Worm (Caenorhabditis elegans): ENCODE results near the gene col-142.

Gene col-142

DNA sequence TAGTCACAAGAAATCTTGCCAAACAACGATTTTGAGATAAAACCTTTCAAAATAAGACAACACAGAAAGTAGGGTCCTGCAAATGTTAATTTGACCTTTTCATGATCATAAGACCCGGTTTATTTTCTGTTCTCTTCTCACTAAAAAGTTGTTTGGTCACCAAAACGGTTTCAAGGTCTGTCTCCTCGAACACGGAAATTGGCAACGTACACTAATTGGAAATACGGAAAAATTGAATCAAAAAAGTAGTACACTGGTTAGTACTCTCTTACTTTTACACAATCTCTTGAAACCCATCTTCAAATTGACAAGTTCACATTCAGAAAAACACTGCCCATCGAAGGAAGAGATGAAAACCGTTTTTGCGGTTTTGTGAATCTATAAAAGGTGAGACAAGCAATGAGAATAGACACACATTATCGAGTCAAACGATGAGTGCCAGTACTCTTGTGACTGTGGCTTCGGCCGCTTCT is at the start of gene col-142:
Gene col-142 (plus strand): TSS at position 423 of the 473 bp plus-strand sequence.
- TF ChIP-seq dao-5 (tag; optimal IDR thresholded peaks at IDR 0.05) (no peak), W03F9.2 (tag; optimal IDR thresholded peaks at IDR 0.05) (no peak)

DNA sequence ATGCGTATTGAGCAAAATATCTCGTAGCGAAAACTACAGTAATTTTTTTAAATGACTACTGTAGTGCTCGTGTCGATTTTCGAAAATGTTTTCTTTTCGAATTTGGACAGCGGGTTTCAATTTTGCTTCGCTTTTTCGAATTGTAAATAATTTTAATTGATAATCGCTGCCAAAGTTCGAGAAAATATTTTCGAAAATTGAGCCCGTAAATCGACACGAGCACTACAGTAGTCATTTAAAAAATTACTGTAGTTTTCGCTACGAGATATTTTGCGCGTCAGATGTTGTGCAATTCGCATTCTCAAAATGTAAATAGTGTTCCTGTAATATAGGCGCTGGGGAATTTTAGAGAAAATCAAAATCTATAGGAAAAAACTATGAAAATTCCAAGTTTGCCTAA is 48.7 kb upstream of the col-142 start:
- TF ChIP-seq W03F9.2 (tag; optimal IDR thresholded peaks at IDR 0.05) (no peak), dao-5 (tag; optimal IDR thresholded peaks at IDR 0.05) (no peak), him-1 (tag; optimal IDR thresholded peaks at IDR 0.05) (no peak)

DNA sequence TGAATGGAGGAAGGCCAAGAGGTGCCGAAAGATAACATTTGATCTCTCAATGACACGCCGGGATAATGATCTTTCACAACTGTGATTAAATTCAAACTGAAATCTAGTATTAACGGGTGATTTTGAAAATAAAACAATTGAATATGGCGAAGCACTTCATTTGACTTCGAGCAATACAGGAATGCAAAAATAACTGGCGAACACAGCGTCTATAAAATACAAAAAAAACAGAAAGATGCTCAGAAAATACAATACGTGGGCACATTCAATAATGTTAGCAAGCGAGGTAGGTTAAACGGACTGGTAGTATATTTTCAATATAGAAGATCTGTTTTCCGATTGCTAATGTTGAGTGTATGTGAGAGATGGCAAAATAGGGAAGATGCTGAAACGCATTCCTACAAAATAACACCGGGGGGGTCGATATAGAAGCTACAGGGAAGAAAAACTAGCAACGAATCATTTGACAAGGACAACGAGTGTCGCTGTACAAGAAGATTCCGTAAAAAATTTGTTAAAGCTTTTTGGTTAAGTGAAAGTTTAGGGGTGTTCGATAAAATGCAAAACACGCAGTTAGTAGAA is 47.8 kb upstream of the col-142 start:
- TF ChIP-seq dao-5 (tag; optimal IDR thresholded peaks at IDR 0.05): no peak
- TF ChIP-seq W03F9.2 (tag; optimal IDR thresholded peaks at IDR 0.05): no peak
- no peak for TF ChIP-seq him-1 (tag; optimal IDR thresholded peaks at IDR 0.05)

DNA sequence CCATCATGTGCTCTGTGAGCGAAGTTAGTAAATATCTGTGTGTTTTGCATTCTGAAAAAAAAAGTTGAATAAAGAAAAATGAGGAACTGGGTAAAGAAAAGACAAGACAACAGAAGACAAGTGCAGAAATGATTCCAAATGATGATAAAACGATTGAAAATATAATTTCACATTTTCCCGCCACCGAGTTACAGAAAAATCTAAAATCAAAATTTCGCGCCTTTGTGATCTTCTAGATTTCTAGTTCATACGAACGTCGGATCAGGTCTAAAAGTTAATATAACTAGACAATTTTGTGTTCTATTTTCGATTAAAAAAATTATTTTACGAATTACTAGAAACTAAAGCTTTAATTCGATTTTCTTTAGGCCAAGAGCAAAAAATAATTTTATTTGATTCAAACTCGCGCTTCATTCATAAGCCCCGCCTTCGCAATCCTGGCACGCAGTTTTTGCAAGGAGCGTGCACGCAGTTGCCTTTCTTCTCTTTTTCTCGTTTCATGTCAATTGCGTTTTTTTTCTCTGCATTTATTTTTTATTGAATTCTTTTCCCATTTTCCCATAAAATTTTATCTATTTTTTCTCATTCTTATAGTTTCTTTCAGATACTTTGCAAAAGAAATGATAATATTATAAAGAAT is 46.0 kb upstream of the col-142 start, which contains the start of the genes spn-4 and spe-39:
Gene spn-4 (minus strand): TSS at position 51 of the 640 bp plus-strand sequence.
Gene spe-39 (plus strand): TSS at position 599 of the 640 bp plus-strand sequence.
- TF ChIP-seq W03F9.2 (tag; optimal IDR thresholded peaks at IDR 0.05) (peak; percentile 75), him-1 (tag; optimal IDR thresholded peaks at IDR 0.05) (peak; percentile 48), dao-5 (tag; optimal IDR thresholded peaks at IDR 0.05) (no peak)

DNA sequence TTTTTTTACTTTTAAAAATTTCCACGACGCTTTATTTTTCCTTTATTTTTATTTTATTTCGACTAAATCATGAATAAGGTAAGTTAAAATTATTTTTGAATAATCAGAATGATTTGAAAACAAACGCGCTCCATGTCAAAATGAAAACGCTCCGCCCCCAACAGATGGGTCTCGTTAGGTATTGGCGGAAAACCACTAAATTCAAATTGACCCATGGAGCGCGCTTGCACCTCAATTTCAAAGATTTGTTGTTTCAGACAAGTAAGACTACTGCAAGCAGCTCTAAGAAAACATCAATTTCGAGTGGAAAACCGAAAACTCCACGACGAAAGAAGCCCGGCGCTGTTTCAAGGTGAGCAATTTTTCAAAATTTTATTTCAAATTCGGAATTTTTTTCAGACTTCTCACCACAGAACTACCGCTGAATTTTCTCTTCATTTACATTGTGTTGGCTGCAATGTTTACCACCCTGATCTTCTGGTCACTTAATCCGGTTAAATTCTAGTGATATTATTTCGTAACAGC is 43.0 kb upstream of the col-142 start, which contains the start of gene ZC404.2:
Gene ZC404.2 (plus strand): TSS at position 47 of the 525 bp plus-strand sequence.
- TF ChIP-seq W03F9.2 (tag; optimal IDR thresholded peaks at IDR 0.05) (no peak), dao-5 (tag; optimal IDR thresholded peaks at IDR 0.05) (no peak), him-1 (tag; optimal IDR thresholded peaks at IDR 0.05) (no peak)

DNA sequence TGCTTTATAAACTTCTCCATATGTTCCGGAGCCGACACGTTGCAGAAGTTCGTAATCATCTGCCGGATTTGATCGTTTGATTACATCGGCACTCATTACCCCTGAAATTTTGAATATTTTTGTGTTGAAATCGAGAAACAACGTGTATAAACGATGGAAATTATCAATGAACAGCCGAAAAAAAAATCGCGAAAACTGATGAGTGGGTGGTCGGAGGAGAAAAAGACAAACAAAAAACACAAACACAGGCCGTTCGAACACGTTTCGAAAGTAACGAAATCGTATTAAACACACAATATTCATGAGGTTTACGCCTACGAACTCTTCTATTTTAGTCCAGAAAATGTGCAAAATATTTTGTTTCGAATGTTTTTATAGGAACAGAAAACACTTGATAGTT is 38.4 kb upstream of the col-142 start, which contains the start of gene gck-2:
Gene gck-2 (minus strand): TSS at position 101 of the 400 bp plus-strand sequence.
- no peak for TF ChIP-seq him-1 (tag; optimal IDR thresholded peaks at IDR 0.05)
- no peak for TF ChIP-seq W03F9.2 (tag; optimal IDR thresholded peaks at IDR 0.05)

DNA sequence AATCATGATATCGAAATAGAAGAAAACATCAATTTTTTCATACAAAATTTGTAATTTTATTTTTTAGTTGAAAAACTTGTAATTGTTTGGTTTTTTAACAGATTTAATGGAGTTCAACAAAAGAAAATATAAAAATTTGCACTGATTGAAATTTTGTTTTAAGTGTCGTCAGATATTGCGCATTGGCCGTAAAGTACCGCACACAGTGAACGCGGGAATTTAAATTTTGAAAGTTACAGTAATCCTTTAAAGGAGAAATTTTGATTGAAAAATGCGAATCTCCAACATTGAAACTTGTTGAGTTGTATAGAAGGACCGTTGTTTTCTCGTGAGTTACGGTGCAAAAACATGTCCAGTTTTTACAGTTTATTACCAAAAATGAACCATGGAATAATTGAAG is 38.0 kb upstream of the col-142 start:
- no peak for TF ChIP-seq dao-5 (tag; optimal IDR thresholded peaks at IDR 0.05)
- TF ChIP-seq W03F9.2 (tag; optimal IDR thresholded peaks at IDR 0.05): no peak
- no peak for TF ChIP-seq him-1 (tag; optimal IDR thresholded peaks at IDR 0.05)

DNA sequence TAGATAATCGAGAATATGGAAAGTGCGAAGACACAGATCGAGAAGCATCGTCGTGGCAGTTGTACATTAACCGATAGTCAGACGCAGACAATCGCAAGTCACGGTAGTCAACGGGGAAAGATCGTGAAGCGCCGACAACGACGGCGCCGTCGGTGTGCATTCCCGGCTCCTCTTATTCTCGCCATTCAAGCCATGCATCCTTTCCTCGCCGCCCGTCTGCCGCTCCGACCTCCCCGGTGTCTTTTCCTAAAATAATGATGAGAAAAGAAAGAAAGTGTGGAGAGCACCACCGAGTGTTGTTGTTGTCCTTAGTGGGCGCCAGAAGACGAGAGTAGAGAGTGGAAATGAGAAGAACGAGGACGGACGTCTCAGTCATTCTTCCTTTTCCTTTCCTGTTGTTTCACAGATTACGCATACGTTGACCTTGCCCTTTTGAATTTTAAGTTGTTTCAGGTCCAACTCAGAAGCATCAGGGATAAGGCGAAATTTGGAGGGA is 37.2 kb upstream of the col-142 start, which contains the start of gene ZC404.1:
Gene ZC404.1 (plus strand): TSS at position 446 of the 496 bp plus-strand sequence.
- TF ChIP-seq dao-5 (tag; optimal IDR thresholded peaks at IDR 0.05) (no peak), W03F9.2 (tag; optimal IDR thresholded peaks at IDR 0.05) (no peak), him-1 (tag; optimal IDR thresholded peaks at IDR 0.05) (no peak)

DNA sequence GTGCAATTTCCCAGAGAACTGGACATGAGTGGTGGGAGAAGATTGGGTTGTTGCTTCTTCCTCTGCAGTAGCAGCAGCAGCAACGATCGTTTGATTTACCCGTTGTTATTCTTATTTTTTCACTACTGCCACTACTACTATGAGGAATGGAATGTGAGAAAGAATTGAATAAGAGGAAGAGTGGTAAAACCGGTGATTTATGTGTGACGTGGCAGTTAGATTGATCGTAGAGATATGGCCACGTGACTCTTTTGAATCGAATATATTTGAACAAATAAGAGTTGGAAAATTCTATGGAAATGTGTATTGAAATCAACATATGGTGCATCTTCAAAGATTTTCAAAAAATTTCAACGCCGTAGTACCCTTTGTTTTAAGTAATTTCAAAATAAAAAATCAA is 34.7 kb upstream of the col-142 start:
- TF ChIP-seq W03F9.2 (tag; optimal IDR thresholded peaks at IDR 0.05): no peak
- TF ChIP-seq him-1 (tag; optimal IDR thresholded peaks at IDR 0.05): no peak
- TF ChIP-seq dao-5 (tag; optimal IDR thresholded peaks at IDR 0.05): no peak

DNA sequence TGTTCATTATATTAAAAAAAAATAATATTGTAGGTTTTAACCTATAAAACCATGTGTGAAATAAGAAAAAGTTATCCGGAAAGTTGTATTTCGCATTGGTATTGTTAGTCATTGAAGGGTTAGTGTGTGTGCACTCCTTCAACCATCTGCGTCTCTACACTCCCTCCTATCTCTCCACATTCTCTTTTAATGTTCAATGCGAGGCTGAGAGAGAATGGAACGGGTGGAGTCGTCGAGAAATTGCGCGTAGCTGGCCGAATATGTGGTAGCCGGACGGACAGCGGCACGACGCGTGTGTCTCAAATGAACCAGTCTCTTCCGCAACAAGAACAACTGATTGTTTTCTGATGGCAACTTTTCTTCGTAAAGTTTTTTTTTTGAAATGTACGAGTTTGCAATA is 34.1 kb upstream of the col-142 start:
- TF ChIP-seq W03F9.2 (tag; optimal IDR thresholded peaks at IDR 0.05) (no peak), him-1 (tag; optimal IDR thresholded peaks at IDR 0.05) (no peak), dao-5 (tag; optimal IDR thresholded peaks at IDR 0.05) (no peak)

DNA sequence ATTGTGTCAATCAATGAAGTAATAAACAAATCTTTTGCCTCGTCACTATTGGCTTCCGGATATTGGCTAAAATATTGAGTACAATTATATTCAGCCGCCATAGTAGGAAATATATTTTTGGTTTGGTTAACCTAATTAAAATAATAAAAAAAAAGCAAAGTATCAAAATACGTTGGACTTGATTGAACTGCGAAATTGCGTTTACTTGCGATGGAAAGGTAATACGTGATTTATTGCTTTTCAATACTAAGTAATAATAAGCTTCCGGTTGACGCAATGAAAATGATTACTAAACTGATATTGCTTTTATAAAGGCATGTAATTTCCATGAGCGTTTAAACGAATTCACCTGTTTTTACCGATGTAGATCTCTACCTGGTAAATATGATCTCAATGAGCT is 31.4 kb upstream of the col-142 start, which contains the start of gene dmsr-9:
Gene dmsr-9 (minus strand): TSS at position 101 of the 400 bp plus-strand sequence.
- TF ChIP-seq W03F9.2 (tag; optimal IDR thresholded peaks at IDR 0.05) (no peak), dao-5 (tag; optimal IDR thresholded peaks at IDR 0.05) (no peak), him-1 (tag; optimal IDR thresholded peaks at IDR 0.05) (no peak)

DNA sequence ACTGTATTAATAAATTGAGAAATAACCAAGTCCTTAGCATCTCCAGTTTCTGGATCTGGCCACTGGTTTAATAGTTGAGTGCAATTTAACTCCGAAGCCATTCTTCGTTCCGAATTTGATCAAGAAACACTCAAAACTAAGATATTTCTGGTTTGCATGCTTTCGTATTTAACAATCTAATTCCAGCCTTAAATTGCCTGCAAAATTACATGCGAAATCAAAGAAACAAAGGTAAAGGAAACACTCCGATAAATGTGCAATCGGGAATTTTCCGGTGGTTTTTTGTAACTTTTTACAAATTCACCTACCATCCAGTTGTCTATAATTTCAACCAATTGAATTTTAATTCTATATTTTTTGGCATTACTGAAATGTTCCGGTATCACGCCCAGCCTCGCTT is 29.1 kb upstream of the col-142 start, which contains the start of gene dmsr-10:
Gene dmsr-10 (minus strand): TSS at position 101 of the 400 bp plus-strand sequence.
- TF ChIP-seq him-1 (tag; optimal IDR thresholded peaks at IDR 0.05): no peak
- no peak for TF ChIP-seq W03F9.2 (tag; optimal IDR thresholded peaks at IDR 0.05)

DNA sequence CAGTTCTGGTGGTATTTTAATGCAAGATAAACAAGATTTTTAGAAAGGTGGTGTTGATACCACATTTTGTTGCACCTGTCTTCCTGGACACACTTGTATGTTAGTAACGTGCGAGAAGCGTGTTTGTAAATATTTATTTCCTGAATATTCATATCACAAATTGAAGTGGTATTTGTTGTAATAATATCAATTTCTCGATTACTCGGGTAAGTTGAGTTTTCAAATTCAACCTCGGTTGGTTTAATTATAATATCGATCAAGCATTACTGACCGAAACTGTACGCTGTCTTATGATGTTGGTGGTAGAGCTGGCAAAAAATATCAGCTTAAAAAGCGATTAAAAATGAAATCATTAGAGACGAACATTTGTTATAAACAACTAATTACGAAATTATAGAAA is 27.0 kb upstream of the col-142 start, which contains the start of gene dmsr-11:
Gene dmsr-11 (minus strand): TSS at position 101 of the 400 bp plus-strand sequence.
- TF ChIP-seq dao-5 (tag; optimal IDR thresholded peaks at IDR 0.05) (no peak), him-1 (tag; optimal IDR thresholded peaks at IDR 0.05) (no peak), W03F9.2 (tag; optimal IDR thresholded peaks at IDR 0.05) (no peak)

DNA sequence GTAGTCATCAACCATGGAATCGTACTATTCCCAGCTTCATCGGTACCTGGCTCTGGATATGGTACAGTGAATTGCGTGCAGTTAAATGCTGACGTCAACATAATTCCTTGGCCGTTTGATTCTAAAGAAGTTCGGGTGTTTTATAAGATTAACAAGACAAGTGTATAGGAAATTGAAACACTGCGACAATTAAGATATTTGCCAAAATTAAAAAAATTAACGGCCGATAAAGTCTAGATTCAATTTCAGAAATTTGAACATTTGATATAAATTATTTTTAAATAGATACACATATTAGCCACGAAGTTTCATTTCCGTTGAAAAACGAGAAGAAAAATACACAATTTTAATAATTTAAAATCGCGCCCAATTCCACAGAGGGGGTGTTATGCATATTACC is 24.6 kb upstream of the col-142 start, which contains the start of gene dmsr-12:
Gene dmsr-12 (minus strand): TSS at position 101 of the 400 bp plus-strand sequence.
- TF ChIP-seq W03F9.2 (tag; optimal IDR thresholded peaks at IDR 0.05) (no peak), him-1 (tag; optimal IDR thresholded peaks at IDR 0.05) (no peak)
